Worm (Caenorhabditis elegans): ENCODE results near the gene R10E8.1.

- no peak for TF ChIP-seq him-1 (tag; optimal IDR thresholded peaks at IDR 0.05)
- TF ChIP-seq dao-5 (tag; optimal IDR thresholded peaks at IDR 0.05), result no peak
- TF ChIP-seq W03F9.2 (tag; optimal IDR thresholded peaks at IDR 0.05), result no peak
Measured at ce11 chrV:18280778-18281177, 28.6 kb upstream of the R10E8.1 start, which contains the start of gene Y51A2A.16.

Measured in whole organism, L4/young adult.